Worm (Caenorhabditis elegans) whole organism, mixed stage, embryonic: ENCODE data around the gene srx-33.

Experiments used
- M03D4.4 ChIP-seq: sonication (generic microtip); optimal IDR thresholded peaks from 2 replicates; lab custom pipeline; 2017; ENCODE audit warnings: mild to moderate bottlenecking, missing genetic modification characterization, missing compliant biosample characterization
- blmp-1 ChIP-seq: fragments of 150-350 bp; optimal IDR thresholded peaks from 2 replicates; lab custom pipeline; 2014; ENCODE audit warnings: missing biosample characterization, missing genetic modification characterization
- ceh-39 ChIP-seq: fragments of 150-350 bp; optimal IDR thresholded peaks from 2 replicates; lab custom pipeline; 2014; ENCODE audit warnings: missing biosample characterization, missing genetic modification characterization
- ceh-43 ChIP-seq: fragments of 200-800 bp; sonication (Bioruptor generic); optimal IDR thresholded peaks from 2 replicates; lab custom pipeline; 2018; ENCODE audit warnings: mild to moderate bottlenecking, missing genetic modification characterization, moderate library complexity, missing compliant biosample characterization
- ceh-83 ChIP-seq: fragments of 200-800 bp; sonication (Bioruptor generic); optimal IDR thresholded peaks from 2 replicates; lab custom pipeline; 2018; ENCODE audit warnings: mild to moderate bottlenecking, missing genetic modification characterization, missing compliant biosample characterization
- ces-1 ChIP-seq: fragments of 150-350 bp; optimal IDR thresholded peaks from 2 replicates; lab custom pipeline; 2014; ENCODE audit warnings: missing biosample characterization, missing genetic modification reagents, missing genetic modification characterization
- elt-1 ChIP-seq: sonication (generic microtip); optimal IDR thresholded peaks from 2 replicates; lab custom pipeline; 2017; ENCODE audit warnings: missing genetic modification characterization, mild to moderate bottlenecking, missing compliant biosample characterization, antibody characterized with exemption, moderate library complexity, borderline replicate concordance; ENCODE audit not compliant: insufficient read depth
- elt-3 ChIP-seq: fragments of 150-350 bp; optimal IDR thresholded peaks from 2 replicates; lab custom pipeline; 2014; ENCODE audit warnings: missing biosample characterization, missing genetic modification characterization
- ham-2 ChIP-seq: fragments of 200-800 bp; sonication (Bioruptor generic); optimal IDR thresholded peaks from 2 replicates; lab custom pipeline; 2018; ENCODE audit warnings: mild to moderate bottlenecking, missing genetic modification characterization, missing compliant biosample characterization
- hlh-1 ChIP-seq: fragments of 150-350 bp; optimal IDR thresholded peaks from 2 replicates; lab custom pipeline; 2014; ENCODE audit warnings: missing biosample characterization, missing genetic modification reagents, missing genetic modification characterization
- lin-13 ChIP-seq: fragments of 150-350 bp; optimal IDR thresholded peaks from 2 replicates; lab custom pipeline; 2014; ENCODE audit warnings: missing biosample characterization, missing genetic modification characterization
- lin-32 ChIP-seq: fragments of 200-800 bp; sonication (Bioruptor generic); optimal IDR thresholded peaks from 2 replicates; lab custom pipeline; 2018; ENCODE audit warnings: mild to moderate bottlenecking, missing genetic modification characterization, missing compliant biosample characterization
- lsy-2 ChIP-seq: fragments of 150-350 bp; optimal IDR thresholded peaks from 2 replicates; lab custom pipeline; 2014; ENCODE audit warnings: missing biosample characterization, missing genetic modification characterization
- mep-1 ChIP-seq: fragments of 150-350 bp; optimal IDR thresholded peaks from 2 replicates; lab custom pipeline; 2017; ENCODE audit warnings: missing biosample characterization, missing genetic modification reagents, missing genetic modification characterization, inconsistent platforms
- mls-2 ChIP-seq: sonication (generic microtip); optimal IDR thresholded peaks from 2 replicates; lab custom pipeline; 2016; ENCODE audit warnings: mild to moderate bottlenecking, missing genetic modification characterization, moderate library complexity, missing compliant biosample characterization
- nhr-2 ChIP-seq: fragments of 150-350 bp; optimal IDR thresholded peaks from 2 replicates; lab custom pipeline; 2014; ENCODE audit warnings: missing biosample characterization, missing genetic modification characterization
- nhr-237 ChIP-seq: fragments of 150-350 bp; optimal IDR thresholded peaks from 2 replicates; lab custom pipeline; 2014; ENCODE audit warnings: missing biosample characterization, missing genetic modification characterization
- nhr-28 ChIP-seq: fragments of 150-350 bp; optimal IDR thresholded peaks from 2 replicates; lab custom pipeline; 2014; ENCODE audit warnings: missing biosample characterization, missing genetic modification characterization
- nhr-76 ChIP-seq: sonication (generic microtip); optimal IDR thresholded peaks from 2 replicates; lab custom pipeline; 2017; ENCODE audit warnings: missing biosample characterization, missing genetic modification characterization
- pha-4 ChIP-seq: fragments of 150-350 bp; optimal IDR thresholded peaks from 2 replicates; lab custom pipeline; 2018; ENCODE audit warnings: missing biosample characterization, missing genetic modification reagents, missing genetic modification characterization
- sem-2 ChIP-seq: fragments of 200-800 bp; sonication (Bioruptor generic); optimal IDR thresholded peaks from 2 replicates; lab custom pipeline; 2018; ENCODE audit warnings: mild to moderate bottlenecking, missing genetic modification characterization, missing compliant biosample characterization
- snpc-4 ChIP-seq: fragments of 150-350 bp; optimal IDR thresholded peaks from 2 replicates; lab custom pipeline; 2014; ENCODE audit warnings: missing biosample characterization, missing genetic modification characterization
- sptf-1 ChIP-seq: sonication (generic microtip); optimal IDR thresholded peaks from 2 replicates; lab custom pipeline; 2017; ENCODE audit warnings: mild to moderate bottlenecking, missing genetic modification characterization, moderate library complexity, missing compliant biosample characterization
- tbx-8 ChIP-seq: fragments of 200-800 bp; sonication (Bioruptor generic); optimal IDR thresholded peaks from 2 replicates; lab custom pipeline; 2018; ENCODE audit warnings: mild to moderate bottlenecking, missing genetic modification characterization, moderate library complexity, missing compliant biosample characterization
- unc-62 ChIP-seq: fragments of 150-350 bp; optimal IDR thresholded peaks from 2 replicates; lab custom pipeline; 2014; ENCODE audit warnings: missing biosample characterization, missing genetic modification reagents, missing genetic modification characterization
- zip-8 ChIP-seq: fragments of 150-350 bp; optimal IDR thresholded peaks from 2 replicates; lab custom pipeline; 2014; ENCODE audit warnings: missing biosample characterization, missing genetic modification characterization
- ztf-11 ChIP-seq: fragments of 150-350 bp; optimal IDR thresholded peaks from 2 replicates; lab custom pipeline; 2014; ENCODE audit warnings: missing biosample characterization, missing genetic modification characterization

srx-33 gene

DNA sequence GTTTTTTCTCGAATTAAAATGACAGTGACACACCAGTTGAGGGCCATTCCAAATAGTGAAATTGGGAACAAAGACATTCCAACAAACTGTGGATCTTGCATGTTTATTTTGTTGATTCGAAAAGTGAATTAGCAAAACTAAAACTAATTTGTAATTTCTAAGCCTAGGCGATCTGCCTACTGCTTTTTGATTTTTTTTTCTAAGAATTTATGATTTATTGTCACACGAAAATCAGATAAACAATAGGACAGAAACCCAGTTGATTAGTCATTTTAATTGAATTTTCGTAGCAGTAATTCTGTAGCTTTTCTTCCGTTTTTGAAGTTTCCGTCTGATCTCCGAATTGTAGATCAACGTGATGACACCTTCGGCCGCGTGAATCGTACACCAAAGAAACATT, at the start of gene srx-33:
Gene srx-33 (minus strand): TSS at position 101 of the 400 bp plus-strand sequence.
- TF ChIP-seq ceh-39, result no peak

- TF ChIP-seq ceh-43 (GFP tag; lab: Kevin White, UChicago) (no peak), nhr-237 (no peak), tbx-8 (no peak)
Measured at ce11 chrV:7166709-7167108, 48.0 kb upstream of the srx-33 start, which contains the start of gene ugt-36. Gene ugt-36, plus strand, starts transcription at chrV:7167009.

- no peak for TF ChIP-seq elt-1 (tag; lab: Kevin White, UChicago)
- TF ChIP-seq lin-13 (tag; lab: Kevin White, UChicago), result no peak
- no peak for TF ChIP-seq nhr-237
- no peak for TF ChIP-seq unc-62 (GFP tag; lab: Kevin White, UChicago)
- TF ChIP-seq snpc-4, result no peak
- TF ChIP-seq sptf-1 (tag; lab: Kevin White, UChicago), result no peak
Measured at ce11 chrV:7164210-7164609, 45.5 kb upstream of the srx-33 start, which contains the start of gene srh-83. Gene srh-83, plus strand, starts transcription at chrV:7164510.

DNA sequence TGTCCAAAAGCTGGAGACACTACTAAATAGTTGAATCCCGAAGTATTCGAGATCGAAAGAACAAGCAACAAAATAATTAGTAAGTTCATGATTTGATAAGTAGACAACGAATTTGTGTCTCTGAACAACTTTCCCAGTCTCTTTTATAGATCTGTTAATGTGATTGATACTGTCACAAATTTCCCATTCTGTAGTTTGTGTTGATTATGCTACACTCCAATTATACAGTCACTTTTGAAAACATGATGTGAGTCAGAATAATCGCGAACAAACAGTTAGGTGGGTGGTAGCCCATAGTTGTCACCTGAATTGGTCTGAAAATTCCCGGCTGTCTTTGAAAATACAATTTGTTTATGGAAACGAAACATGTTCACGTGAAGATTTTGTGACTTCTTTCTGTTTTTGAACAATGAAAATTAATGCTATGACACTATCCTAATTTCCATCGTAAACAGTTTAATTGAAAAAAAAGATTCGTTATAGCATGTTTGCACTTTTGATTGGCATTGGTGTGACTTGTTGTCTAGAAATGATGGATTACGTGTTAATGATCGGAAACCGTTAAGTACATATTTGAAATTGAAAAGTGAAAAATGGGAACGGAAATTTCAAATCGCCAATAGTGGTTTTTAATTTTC, 44.9 kb upstream of the srx-33 start, which contains the start of gene ugt-41:
Gene ugt-41 (minus strand): TSS at position 119 of the 638 bp plus-strand sequence.
- TF ChIP-seq lin-32 (GFP tag; lab: Kevin White, UChicago), result no peak
- TF ChIP-seq sptf-1 (tag; lab: Kevin White, UChicago), result no peak
- TF ChIP-seq ces-1 (GFP tag; lab: Kevin White, UChicago), result no peak
- no peak for TF ChIP-seq tbx-8
- no peak for TF ChIP-seq unc-62 (GFP tag; lab: Kevin White, UChicago)
- no peak for TF ChIP-seq elt-3 (tag; lab: Kevin White, UChicago)
- no peak for TF ChIP-seq ztf-11
- no peak for TF ChIP-seq sem-2 (GFP tag; lab: Kevin White, UChicago)
- TF ChIP-seq ceh-43 (GFP tag; lab: Kevin White, UChicago), result no peak
- TF ChIP-seq ceh-83 (GFP tag; lab: Kevin White, UChicago), result no peak
- TF ChIP-seq elt-1 (tag; lab: Kevin White, UChicago), result no peak
- no peak for TF ChIP-seq M03D4.4 (tag; lab: Kevin White, UChicago)
- TF ChIP-seq nhr-28 (tag; lab: Kevin White, UChicago), result no peak
- TF ChIP-seq lsy-2 (tag; lab: Kevin White, UChicago), result no peak
- TF ChIP-seq pha-4 (tag; lab: Kevin White, UChicago), result no peak
- no peak for TF ChIP-seq snpc-4
- TF ChIP-seq hlh-1, result no peak
- TF ChIP-seq nhr-237, result no peak
- no peak for TF ChIP-seq lin-13 (tag; lab: Kevin White, UChicago)
- TF ChIP-seq nhr-76 (tag; lab: Kevin White, UChicago), result no peak

ce11 chrV:7159391-7159790, 40.7 kb upstream of the srx-33 start, which contains the start of gene str-204:
Gene str-204, plus strand, starts transcription at chrV:7159691.
- TF ChIP-seq pha-4 (tag; lab: Kevin White, UChicago) (no peak), ham-2 (GFP tag; lab: Kevin White, UChicago) (no peak), mep-1 (tag; lab: Kevin White, UChicago) (no peak), nhr-76 (tag; lab: Kevin White, UChicago) (no peak), lin-32 (GFP tag; lab: Kevin White, UChicago) (no peak), nhr-28 (tag; lab: Kevin White, UChicago) (no peak), elt-3 (tag; lab: Kevin White, UChicago) (no peak), lin-13 (tag; lab: Kevin White, UChicago) (no peak)
- TF ChIP-seq, all 35 proteins: peak for 0

DNA sequence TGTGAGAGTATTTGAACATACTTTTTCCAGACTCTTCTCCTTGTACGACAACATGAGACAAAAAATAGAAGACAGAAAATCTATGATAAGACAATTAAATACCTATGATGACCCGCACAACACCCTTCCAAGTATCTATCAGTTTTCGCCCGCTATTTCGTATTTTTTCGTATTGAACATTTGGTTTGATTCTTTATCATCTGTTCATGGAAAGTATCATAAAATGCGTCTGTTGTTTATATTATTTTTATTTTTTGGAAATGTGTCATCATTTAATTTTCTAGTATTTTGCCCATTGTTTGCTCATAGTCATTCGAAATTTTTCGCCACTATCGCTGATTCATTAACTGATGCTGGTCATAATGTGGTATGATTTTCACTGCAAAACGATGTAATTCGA, 38.4 kb upstream of the srx-33 start, which contains the start of gene ugt-39:
Gene ugt-39 (plus strand): TSS at position 54 of the 400 bp plus-strand sequence.
- TF ChIP-seq ceh-39 (no peak), mls-2 (tag; lab: Kevin White, UChicago) (no peak), zip-8 (tag; lab: Kevin White, UChicago) (no peak), mep-1 (tag; lab: Kevin White, UChicago) (no peak), elt-1 (tag; lab: Kevin White, UChicago) (no peak), ceh-83 (GFP tag; lab: Kevin White, UChicago) (no peak), nhr-2 (tag; lab: Kevin White, UChicago) (no peak), ztf-11 (no peak), ham-2 (GFP tag; lab: Kevin White, UChicago) (no peak), nhr-76 (tag; lab: Kevin White, UChicago) (no peak), snpc-4 (no peak), sptf-1 (tag; lab: Kevin White, UChicago) (no peak), lin-32 (GFP tag; lab: Kevin White, UChicago) (no peak), blmp-1 (tag; lab: Kevin White, UChicago) (no peak), hlh-1 (no peak)
